Worm (Caenorhabditis elegans) whole organism, late embryonic: ENCODE measurements around the gene ceh-28.

ENCODE experiments used
- C08G9.2 ChIP-seq: sonication (generic microtip); optimal IDR thresholded peaks from 2 replicates; lab custom pipeline; 2016; ENCODE audit warnings: mild to moderate bottlenecking, missing genetic modification characterization, moderate library complexity, missing compliant biosample characterization
- F13H6.1 ChIP-seq: sonication (generic microtip); optimal IDR thresholded peaks from 2 replicates; lab custom pipeline; 2016; ENCODE audit warnings: missing genetic modification characterization, missing compliant biosample characterization
- K02D7.2 ChIP-seq: sonication (generic microtip); optimal IDR thresholded peaks from 2 replicates; lab custom pipeline; 2017; ENCODE audit warnings: mild to moderate bottlenecking, missing genetic modification characterization, missing compliant biosample characterization
- Y22D7AL.16 ChIP-seq: sonication (generic microtip); optimal IDR thresholded peaks from 2 replicates; lab custom pipeline; 2016; ENCODE audit warnings: missing genetic modification characterization, missing compliant biosample characterization
- ahr-1 ChIP-seq: sonication (generic microtip); optimal IDR thresholded peaks from 2 replicates; lab custom pipeline; 2016; ENCODE audit warnings: missing genetic modification characterization, missing compliant biosample characterization
- ceh-18 ChIP-seq: sonication (generic microtip); optimal IDR thresholded peaks from 2 replicates; lab custom pipeline; 2016; ENCODE audit warnings: missing genetic modification characterization, missing compliant biosample characterization
- ceh-19 ChIP-seq: fragments of 200-800 bp; sonication (Bioruptor generic); optimal IDR thresholded peaks from 2 replicates; lab custom pipeline; 2018; ENCODE audit warnings: mild to moderate bottlenecking, missing genetic modification characterization, missing compliant biosample characterization
- ceh-2 ChIP-seq: sonication (generic microtip); optimal IDR thresholded peaks from 2 replicates; lab custom pipeline; 2016; ENCODE audit warnings: missing genotype, missing genetic modification characterization, missing compliant biosample characterization
- ceh-30 ChIP-seq: fragments of 150-350 bp; optimal IDR thresholded peaks from 2 replicates; lab custom pipeline; 2014; ENCODE audit warnings: missing biosample characterization, missing genetic modification characterization
- ceh-31 ChIP-seq: sonication (generic microtip); optimal IDR thresholded peaks from 2 replicates; lab custom pipeline; 2016; ENCODE audit warnings: missing genetic modification characterization, missing compliant biosample characterization
- ceh-34 ChIP-seq: sonication (generic microtip); optimal IDR thresholded peaks from 2 replicates; lab custom pipeline; 2016; ENCODE audit warnings: mild to moderate bottlenecking, missing genetic modification characterization, missing compliant biosample characterization
- ceh-9 ChIP-seq: sonication (generic microtip); optimal IDR thresholded peaks from 2 replicates; lab custom pipeline; 2016; ENCODE audit warnings: mild to moderate bottlenecking, missing genetic modification characterization, inconsistent platforms, missing compliant biosample characterization
- che-1 ChIP-seq: sonication (generic microtip); optimal IDR thresholded peaks from 2 replicates; lab custom pipeline; 2016; ENCODE audit warnings: mild to moderate bottlenecking, missing genetic modification characterization, missing compliant biosample characterization
- dmd-4 ChIP-seq: sonication (generic microtip); optimal IDR thresholded peaks from 2 replicates; lab custom pipeline; 2016; ENCODE audit warnings: borderline replicate concordance, missing genetic modification characterization, missing compliant biosample characterization
- elt-2 ChIP-seq: sonication (generic microtip); optimal IDR thresholded peaks from 2 replicates; lab custom pipeline; 2016; ENCODE audit warnings: missing genetic modification reagents, missing genetic modification characterization, missing compliant biosample characterization
- eyg-1 ChIP-seq: sonication (generic microtip); optimal IDR thresholded peaks from 2 replicates; lab custom pipeline; 2016; ENCODE audit warnings: missing genotype, missing genetic modification characterization, missing compliant biosample characterization
- fkh-6 ChIP-seq: sonication (generic microtip); optimal IDR thresholded peaks from 2 replicates; lab custom pipeline; 2016; ENCODE audit warnings: missing genetic modification characterization, missing compliant biosample characterization
- gmeb-2 ChIP-seq: sonication (generic microtip); optimal IDR thresholded peaks from 2 replicates; lab custom pipeline; 2016; ENCODE audit warnings: missing genetic modification characterization, inconsistent platforms, missing compliant biosample characterization
- hlh-13 ChIP-seq: fragments of 200-800 bp; sonication (Bioruptor generic); optimal IDR thresholded peaks from 2 replicates; lab custom pipeline; 2018; ENCODE audit warnings: mild to moderate bottlenecking, missing genetic modification characterization, missing compliant biosample characterization
- hlh-6 ChIP-seq: sonication (generic microtip); optimal IDR thresholded peaks from 2 replicates; lab custom pipeline; 2016; ENCODE audit warnings: missing genotype, missing genetic modification characterization, missing compliant biosample characterization
- hlh-8 ChIP-seq: sonication (generic microtip); optimal IDR thresholded peaks from 2 replicates; lab custom pipeline; 2016; ENCODE audit warnings: missing genotype, missing genetic modification characterization, missing compliant biosample characterization
- mec-3 ChIP-seq: sonication (generic microtip); optimal IDR thresholded peaks from 2 replicates; lab custom pipeline; 2016; ENCODE audit warnings: borderline replicate concordance, missing genetic modification characterization, missing compliant biosample characterization
- nfya-1 ChIP-seq: sonication (generic microtip); optimal IDR thresholded peaks from 2 replicates; lab custom pipeline; 2017; ENCODE audit warnings: missing genetic modification characterization, mild to moderate bottlenecking, missing compliant biosample characterization, antibody characterized with exemption, moderate library complexity
- nhr-11 ChIP-seq: fragments of 150-350 bp; optimal IDR thresholded peaks from 2 replicates; lab custom pipeline; 2014; ENCODE audit warnings: missing biosample characterization, missing genetic modification characterization
- nhr-232 ChIP-seq: sonication (generic microtip); optimal IDR thresholded peaks from 2 replicates; lab custom pipeline; 2016; ENCODE audit warnings: missing genetic modification characterization, missing compliant biosample characterization
- npax-4 ChIP-seq: sonication (generic microtip); optimal IDR thresholded peaks from 2 replicates; lab custom pipeline; 2016; ENCODE audit warnings: missing genetic modification characterization, missing compliant biosample characterization
- odd-2 ChIP-seq: sonication (generic microtip); optimal IDR thresholded peaks from 2 replicates; lab custom pipeline; 2017; ENCODE audit warnings: antibody characterized with exemption, mild to moderate bottlenecking, missing genetic modification characterization, missing compliant biosample characterization
- pag-3 ChIP-seq: sonication (generic microtip); optimal IDR thresholded peaks from 2 replicates; lab custom pipeline; 2016; ENCODE audit warnings: missing compliant biosample characterization, missing genetic modification characterization, borderline replicate concordance
- pat-9 ChIP-seq: fragments of 200-800 bp; sonication (Bioruptor generic); optimal IDR thresholded peaks from 2 replicates; lab custom pipeline; 2018; ENCODE audit warnings: mild to moderate bottlenecking, missing genetic modification characterization, moderate library complexity, missing compliant biosample characterization
- pros-1 ChIP-seq: fragments of 150-350 bp; optimal IDR thresholded peaks from 2 replicates; lab custom pipeline; 2014; ENCODE audit warnings: missing biosample characterization, missing genetic modification reagents, missing genetic modification characterization
- ref-2 ChIP-seq: sonication (generic microtip); optimal IDR thresholded peaks from 2 replicates; lab custom pipeline; 2016; ENCODE audit warnings: missing genetic modification characterization, missing compliant biosample characterization
- syd-9 ChIP-seq: sonication (generic microtip); optimal IDR thresholded peaks from 2 replicates; lab custom pipeline; 2016; ENCODE audit warnings: mild to moderate bottlenecking, missing genetic modification characterization, moderate library complexity, missing compliant biosample characterization
- tbx-7 ChIP-seq: sonication (generic microtip); optimal IDR thresholded peaks from 2 replicates; lab custom pipeline; 2016; ENCODE audit warnings: missing genotype, missing genetic modification characterization, missing compliant biosample characterization
- ttx-3 ChIP-seq: sonication (generic microtip); optimal IDR thresholded peaks from 2 replicates; lab custom pipeline; 2016; ENCODE audit warnings: missing genetic modification reagents, missing genetic modification characterization, missing compliant biosample characterization
- unc-3 ChIP-seq, 2 experiments: fragments of 200-800 bp in 1 of 2; sonication (Bioruptor generic) in 1 of 2; sonication (generic microtip) in 1 of 2; conservative IDR thresholded peaks in 1 of 2; optimal IDR thresholded peaks in 1 of 2; 2 replicates each; pipeline versions ENCODE4 v1.3.6 to Lab custom; 2016 to 2022; ENCODE audit warnings: missing compliant biosample characterization in 2 of 2, missing genetic modification characterization in 2 of 2, missing genetic modification reagents in 1 of 2
- unc-86 ChIP-seq: sonication (generic microtip); optimal IDR thresholded peaks from 2 replicates; lab custom pipeline; 2016; ENCODE audit warnings: missing genetic modification characterization, missing compliant biosample characterization
- zip-5 ChIP-seq: sonication (generic microtip); optimal IDR thresholded peaks from 2 replicates; lab custom pipeline; 2016; ENCODE audit warnings: missing genetic modification characterization, missing compliant biosample characterization

The ceh-28 gene

ce11 chrX:13077872-13078271, 3.4 kb downstream of the ceh-28 start, which contains the start of gene K03A11.4:
Gene K03A11.4, plus strand, starts transcription at chrX:13078172.
- TF ChIP-seq nfya-1 (tag; lab: Kevin White, UChicago) (no peak), ahr-1 (tag; lab: Kevin White, UChicago) (no peak), dmd-4 (tag; lab: Kevin White, UChicago) (no peak), syd-9 (no peak), hlh-8 (no peak), mec-3 (no peak), pat-9 (no peak), tbx-7 (no peak), pag-3 (tag; lab: Kevin White, UChicago) (no peak), pros-1 (tag; lab: Kevin White, UChicago) (no peak), ceh-30 (tag; lab: Kevin White, UChicago) (no peak), elt-2 (tag; lab: Kevin White, UChicago) (no peak), odd-2 (no peak), ceh-19 (GFP tag; lab: Kevin White, UChicago) (no peak), Y22D7AL.16 (tag; lab: Kevin White, UChicago) (no peak), ref-2 (no peak), nhr-232 (tag; lab: Kevin White, UChicago) (no peak), che-1 (no peak)

ce11 chrX:13082326-13082725, 7.9 kb downstream of the ceh-28 start, which contains the start of gene str-10:
Gene str-10, plus strand, starts transcription at chrX:13082626.
- TF ChIP-seq Y22D7AL.16 (tag; lab: Kevin White, UChicago) (no peak), ceh-31 (tag; lab: Kevin White, UChicago) (no peak), pat-9 (no peak), zip-5 (tag; lab: Kevin White, UChicago) (no peak), C08G9.2 (tag; lab: Kevin White, UChicago) (no peak), ceh-34 (tag; lab: Kevin White, UChicago) (no peak), hlh-13 (GFP tag; lab: Kevin White, UChicago) (no peak), hlh-6 (no peak)

DNA sequence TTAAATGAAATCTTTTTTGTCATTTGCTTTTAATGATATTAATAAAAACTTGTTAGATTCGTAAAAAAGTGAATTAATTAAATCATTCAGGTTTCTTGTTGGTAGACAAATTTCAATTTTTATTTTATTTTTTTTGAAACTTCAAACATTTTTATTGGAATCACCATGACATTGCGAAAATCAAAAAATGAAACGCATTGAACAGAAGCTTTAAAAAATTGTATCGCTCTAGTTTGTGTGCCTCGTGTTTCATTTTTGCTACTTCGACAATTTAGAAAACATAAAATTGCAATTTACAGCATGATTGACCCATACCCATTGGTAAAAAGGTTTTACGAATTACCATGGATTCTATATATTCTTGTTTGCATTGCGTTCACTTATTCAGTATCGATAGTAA, 9.8 kb downstream of the ceh-28 start, which contains the start of gene R03G8.1:
TSS of gene R03G8.1 (plus strand) at position 301 of the 400 bp plus-strand sequence.
- TF ChIP-seq unc-86 (tag; lab: Kevin White, UChicago) (no peak), hlh-8 (no peak), hlh-13 (GFP tag; lab: Kevin White, UChicago) (no peak), npax-4 (tag; lab: Kevin White, UChicago) (no peak), ttx-3 (tag; lab: Kevin White, UChicago) (no peak), zip-5 (tag; lab: Kevin White, UChicago) (no peak), dmd-4 (tag; lab: Kevin White, UChicago) (no peak), gmeb-2 (tag; lab: Kevin White, UChicago) (no peak), ceh-34 (tag; lab: Kevin White, UChicago) (no peak), che-1 (no peak), ceh-2 (tag; lab: Kevin White, UChicago) (no peak), ceh-9 (no peak)

ce11 chrX:13088539-13088938, 14.1 kb downstream of the ceh-28 start:
- TF ChIP-seq ceh-34 (tag; lab: Kevin White, UChicago), result no peak
- TF ChIP-seq unc-3 (GFP tag; conservative IDR thresholded peaks at IDR 0.05; lab: Robert Waterston, UW), result no peak
- no peak for TF ChIP-seq unc-3 (tag; optimal IDR thresholded peaks at IDR 0.05; lab: Kevin White, UChicago)
- no peak for TF ChIP-seq F13H6.1 (tag; lab: Kevin White, UChicago)
- no peak for TF ChIP-seq npax-4 (tag; lab: Kevin White, UChicago)
- no peak for TF ChIP-seq eyg-1
- no peak for TF ChIP-seq nhr-11 (tag; lab: Kevin White, UChicago)
- no peak for TF ChIP-seq elt-2 (tag; lab: Kevin White, UChicago)
- no peak for TF ChIP-seq K02D7.2
- TF ChIP-seq ceh-2 (tag; lab: Kevin White, UChicago), result no peak
- no peak for TF ChIP-seq fkh-6
- no peak for TF ChIP-seq odd-2
- no peak for TF ChIP-seq gmeb-2 (tag; lab: Kevin White, UChicago)
- TF ChIP-seq ceh-18 (tag; lab: Kevin White, UChicago), result no peak
- no peak for TF ChIP-seq syd-9
